Worm (Caenorhabditis elegans) whole organism, late embryonic: ENCODE results near the gene cpg-2.

Source experiments
- C08G9.2 ChIP-seq: sonication (generic microtip); optimal IDR thresholded peaks from 2 replicates; lab custom pipeline; 2016; ENCODE audit warnings: mild to moderate bottlenecking, missing genetic modification characterization, moderate library complexity, missing compliant biosample characterization
- Y22D7AL.16 ChIP-seq: sonication (generic microtip); optimal IDR thresholded peaks from 2 replicates; lab custom pipeline; 2016; ENCODE audit warnings: missing genetic modification characterization, missing compliant biosample characterization
- ceh-18 ChIP-seq: sonication (generic microtip); optimal IDR thresholded peaks from 2 replicates; lab custom pipeline; 2016; ENCODE audit warnings: missing genetic modification characterization, missing compliant biosample characterization
- ceh-19 ChIP-seq: fragments of 200-800 bp; sonication (Bioruptor generic); optimal IDR thresholded peaks from 2 replicates; lab custom pipeline; 2018; ENCODE audit warnings: mild to moderate bottlenecking, missing genetic modification characterization, missing compliant biosample characterization
- ceh-2 ChIP-seq: sonication (generic microtip); optimal IDR thresholded peaks from 2 replicates; lab custom pipeline; 2016; ENCODE audit warnings: missing genotype, missing genetic modification characterization, missing compliant biosample characterization
- ceh-22 ChIP-seq: sonication (generic microtip); optimal IDR thresholded peaks from 2 replicates; lab custom pipeline; 2017; ENCODE audit warnings: missing biosample characterization, missing genetic modification characterization
- ceh-24 ChIP-seq: sonication (generic microtip); optimal IDR thresholded peaks from 2 replicates; lab custom pipeline; 2016; ENCODE audit warnings: mild to moderate bottlenecking, missing genetic modification characterization, missing compliant biosample characterization
- ceh-30 ChIP-seq: fragments of 150-350 bp; optimal IDR thresholded peaks from 2 replicates; lab custom pipeline; 2014; ENCODE audit warnings: missing biosample characterization, missing genetic modification characterization
- ceh-34 ChIP-seq: sonication (generic microtip); optimal IDR thresholded peaks from 2 replicates; lab custom pipeline; 2016; ENCODE audit warnings: mild to moderate bottlenecking, missing genetic modification characterization, missing compliant biosample characterization
- ceh-48 ChIP-seq: sonication (generic microtip); optimal IDR thresholded peaks from 2 replicates; lab custom pipeline; 2016; ENCODE audit warnings: missing genetic modification characterization, inconsistent platforms, missing compliant biosample characterization
- ceh-6 ChIP-seq: fragments of 200-800 bp; sonication (Bioruptor generic); optimal IDR thresholded peaks from 2 replicates; lab custom pipeline; 2018; ENCODE audit warnings: mild to moderate bottlenecking, missing genetic modification characterization, missing compliant biosample characterization
- dmd-4 ChIP-seq: sonication (generic microtip); optimal IDR thresholded peaks from 2 replicates; lab custom pipeline; 2016; ENCODE audit warnings: borderline replicate concordance, missing genetic modification characterization, missing compliant biosample characterization
- elt-2 ChIP-seq: sonication (generic microtip); optimal IDR thresholded peaks from 2 replicates; lab custom pipeline; 2016; ENCODE audit warnings: missing genetic modification reagents, missing genetic modification characterization, missing compliant biosample characterization
- eyg-1 ChIP-seq: sonication (generic microtip); optimal IDR thresholded peaks from 2 replicates; lab custom pipeline; 2016; ENCODE audit warnings: missing genotype, missing genetic modification characterization, missing compliant biosample characterization
- fkh-6 ChIP-seq: sonication (generic microtip); optimal IDR thresholded peaks from 2 replicates; lab custom pipeline; 2016; ENCODE audit warnings: missing genetic modification characterization, missing compliant biosample characterization
- hlh-30 ChIP-seq: sonication (generic microtip); optimal IDR thresholded peaks from 2 replicates; lab custom pipeline; 2017; ENCODE audit warnings: antibody characterized with exemption, missing genetic modification characterization, missing compliant biosample characterization; ENCODE audit not compliant: insufficient read depth
- hlh-6 ChIP-seq: sonication (generic microtip); optimal IDR thresholded peaks from 2 replicates; lab custom pipeline; 2016; ENCODE audit warnings: missing genotype, missing genetic modification characterization, missing compliant biosample characterization
- lim-6 ChIP-seq: sonication (generic microtip); optimal IDR thresholded peaks from 2 replicates; lab custom pipeline; 2016; ENCODE audit warnings: missing genetic modification characterization, missing compliant biosample characterization
- madf-2 ChIP-seq: sonication (generic microtip); optimal IDR thresholded peaks from 2 replicates; lab custom pipeline; 2017; ENCODE audit warnings: missing genetic modification characterization, missing compliant biosample characterization
- nhr-11 ChIP-seq: fragments of 150-350 bp; optimal IDR thresholded peaks from 2 replicates; lab custom pipeline; 2014; ENCODE audit warnings: missing biosample characterization, missing genetic modification characterization
- npax-4 ChIP-seq: sonication (generic microtip); optimal IDR thresholded peaks from 2 replicates; lab custom pipeline; 2016; ENCODE audit warnings: missing genetic modification characterization, missing compliant biosample characterization
- odd-2 ChIP-seq: sonication (generic microtip); optimal IDR thresholded peaks from 2 replicates; lab custom pipeline; 2017; ENCODE audit warnings: antibody characterized with exemption, mild to moderate bottlenecking, missing genetic modification characterization, missing compliant biosample characterization
- pat-9 ChIP-seq: fragments of 200-800 bp; sonication (Bioruptor generic); optimal IDR thresholded peaks from 2 replicates; lab custom pipeline; 2018; ENCODE audit warnings: mild to moderate bottlenecking, missing genetic modification characterization, moderate library complexity, missing compliant biosample characterization
- pax-1 ChIP-seq: fragments of 150-350 bp; optimal IDR thresholded peaks from 2 replicates; lab custom pipeline; 2014; ENCODE audit warnings: missing biosample characterization, missing genetic modification characterization
- pha-2 ChIP-seq: sonication (generic microtip); optimal IDR thresholded peaks from 2 replicates; lab custom pipeline; 2017; ENCODE audit warnings: mild to moderate bottlenecking, missing genetic modification characterization, missing compliant biosample characterization
- sox-2 ChIP-seq: fragments of 200-800 bp; sonication (Bioruptor generic); IDR thresholded peaks from 2 replicates; pipeline ENCODE4 v1.3.6; 2022; ENCODE audit warnings: missing genetic modification reagents, missing genetic modification characterization, missing compliant biosample characterization
- sox-4 ChIP-seq: sonication (generic microtip); optimal IDR thresholded peaks from 2 replicates; lab custom pipeline; 2017; ENCODE audit warnings: mild to moderate bottlenecking, missing genetic modification characterization, inconsistent platforms, missing compliant biosample characterization
- tbx-7 ChIP-seq: sonication (generic microtip); optimal IDR thresholded peaks from 2 replicates; lab custom pipeline; 2016; ENCODE audit warnings: missing genotype, missing genetic modification characterization, missing compliant biosample characterization
- ttx-3 ChIP-seq: sonication (generic microtip); optimal IDR thresholded peaks from 2 replicates; lab custom pipeline; 2016; ENCODE audit warnings: missing genetic modification reagents, missing genetic modification characterization, missing compliant biosample characterization
- unc-3 ChIP-seq, 2 experiments: fragments of 200-800 bp in 1 of 2; sonication (Bioruptor generic) in 1 of 2; sonication (generic microtip) in 1 of 2; conservative IDR thresholded peaks in 1 of 2; optimal IDR thresholded peaks in 1 of 2; 2 replicates each; pipeline versions ENCODE4 v1.3.6 to Lab custom; 2016 to 2022; ENCODE audit warnings: missing compliant biosample characterization in 2 of 2, missing genetic modification characterization in 2 of 2, missing genetic modification reagents in 1 of 2
- unc-55 ChIP-seq: sonication (generic microtip); optimal IDR thresholded peaks from 2 replicates; lab custom pipeline; 2017; ENCODE audit warnings: missing biosample characterization, missing genetic modification reagents, missing genetic modification characterization

Gene cpg-2

ce11 chrIII:7087180-7087579 is 16.6 kb downstream of the cpg-2 start:
- TF ChIP-seq unc-55 (GFP tag; lab: Kevin White, UChicago) (no peak), unc-3 (GFP tag; conservative IDR thresholded peaks at IDR 0.05; lab: Robert Waterston, UW) (no peak), unc-3 (tag; optimal IDR thresholded peaks at IDR 0.05; lab: Kevin White, UChicago) (no peak)

DNA sequence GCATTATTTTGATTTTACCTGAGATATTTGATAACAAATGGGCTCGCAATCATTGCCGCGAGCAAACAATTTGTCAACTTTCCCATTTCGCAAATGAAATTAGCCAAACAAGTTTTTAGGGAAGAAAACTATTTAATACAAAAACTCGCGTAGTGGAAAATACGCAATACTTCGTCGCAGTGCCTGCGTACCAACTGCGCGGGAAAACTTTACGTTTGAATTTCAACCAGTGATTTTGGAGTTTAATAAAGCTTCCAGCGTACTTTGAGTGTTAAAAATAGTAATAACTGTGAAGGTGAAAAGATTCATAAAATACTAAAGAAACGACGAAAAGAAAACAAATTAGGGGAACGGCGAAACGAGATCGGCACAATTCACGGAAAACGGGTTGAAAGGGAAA is 18.9 kb downstream of the cpg-2 start, which contains the start of gene tofu-7:
TSS of gene tofu-7 (minus strand) at position 111 of the 400 bp plus-strand sequence.
- TF ChIP-seq sox-2 (GFP tag; lab: Robert Waterston, UW): no peak
- no peak for TF ChIP-seq ceh-18 (tag; lab: Kevin White, UChicago)
- TF ChIP-seq pax-1: no peak
- no peak for TF ChIP-seq pha-2
- TF ChIP-seq ceh-48: no peak
- no peak for TF ChIP-seq npax-4 (tag; lab: Kevin White, UChicago)
- no peak for TF ChIP-seq ceh-6 (GFP tag; lab: Kevin White, UChicago)
- no peak for TF ChIP-seq odd-2 (tag; lab: Kevin White, UChicago)
- TF ChIP-seq ceh-30 (tag; lab: Kevin White, UChicago): no peak
- TF ChIP-seq Y22D7AL.16: no peak
- no peak for TF ChIP-seq nhr-11 (tag; lab: Kevin White, UChicago)
- no peak for TF ChIP-seq ceh-2
- TF ChIP-seq C08G9.2 (tag; lab: Kevin White, UChicago): no peak

ce11 chrIII:7083106-7083505 is 20.7 kb downstream of the cpg-2 start:
- no peak for TF ChIP-seq dmd-4 (tag; lab: Kevin White, UChicago)
- no peak for TF ChIP-seq ttx-3 (tag; lab: Kevin White, UChicago)
- TF ChIP-seq, all 69 proteins: peak for 0

DNA sequence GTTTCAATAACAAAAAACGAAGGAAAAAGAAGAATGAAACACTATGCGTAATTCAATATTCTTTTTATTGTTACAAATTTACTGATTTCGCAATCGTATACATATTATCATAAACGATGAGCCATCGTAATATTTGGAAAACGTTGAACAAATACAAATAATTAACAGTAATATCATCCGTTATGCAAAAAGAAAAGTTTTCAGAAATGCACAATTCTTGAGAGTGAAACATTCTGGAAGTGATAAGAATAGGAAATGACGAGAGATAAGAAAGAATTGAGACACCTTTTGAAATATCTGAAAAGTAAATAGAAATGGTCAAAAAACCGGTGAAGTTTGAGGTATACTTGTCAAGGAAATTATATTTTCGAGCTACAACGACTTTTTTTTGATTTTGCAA is 22.3 kb downstream of the cpg-2 start:
- TF ChIP-seq ceh-30 (tag; lab: Kevin White, UChicago): no peak
- TF ChIP-seq pat-9 (tag; lab: Kevin White, UChicago): no peak
- TF ChIP-seq elt-2 (tag; lab: Kevin White, UChicago): peak; percentile 24

DNA sequence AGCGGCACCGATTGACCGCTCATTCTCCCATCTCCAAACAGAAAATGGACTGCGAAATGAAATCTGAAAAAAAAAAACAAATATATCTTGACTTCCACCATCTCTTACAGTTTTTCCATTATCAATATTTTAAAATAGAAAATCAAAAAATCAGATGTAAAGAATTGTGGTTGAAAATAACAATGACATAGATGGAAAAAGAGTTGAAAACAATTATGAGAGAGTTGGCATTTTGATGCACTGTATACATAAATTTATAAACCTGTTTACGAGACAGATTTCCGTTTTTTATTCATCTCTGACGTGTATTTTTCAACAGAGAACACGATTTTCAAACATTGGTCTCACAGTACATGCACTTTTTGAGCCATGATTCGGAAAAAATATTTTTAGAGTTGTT is 23.1 kb downstream of the cpg-2 start, which contains the start of gene ZK418.7:
TSS of gene ZK418.7 (minus strand) at position 101 of the 400 bp plus-strand sequence.
- TF ChIP-seq madf-2 (tag; lab: Kevin White, UChicago): no peak
- no peak for TF ChIP-seq fkh-6 (tag; lab: Kevin White, UChicago)
- TF ChIP-seq ceh-19 (GFP tag; lab: Kevin White, UChicago): no peak
- TF ChIP-seq unc-55 (GFP tag; lab: Kevin White, UChicago): no peak
- no peak for TF ChIP-seq pax-1
- no peak for TF ChIP-seq ceh-34 (tag; lab: Kevin White, UChicago)
- TF ChIP-seq eyg-1 (tag; lab: Kevin White, UChicago): no peak
- TF ChIP-seq hlh-30 (tag; lab: Kevin White, UChicago): no peak

ce11 chrIII:7078737-7079136 is 25.1 kb downstream of the cpg-2 start, which contains the start of gene ZK418.6:
ZK418.6 (minus strand) TSS chrIII:7078837.
- TF ChIP-seq elt-2 (tag; lab: Kevin White, UChicago): no peak
- no peak for TF ChIP-seq hlh-6
- TF ChIP-seq ceh-24: no peak
- TF ChIP-seq tbx-7: no peak
- TF ChIP-seq ceh-48: no peak
- TF ChIP-seq sox-4: no peak
- TF ChIP-seq ceh-18 (tag; lab: Kevin White, UChicago): no peak
- TF ChIP-seq ceh-22 (tag; lab: Kevin White, UChicago): no peak
- TF ChIP-seq madf-2 (tag; lab: Kevin White, UChicago): no peak
- TF ChIP-seq lim-6 (tag; lab: Kevin White, UChicago): no peak
- no peak for TF ChIP-seq pha-2
- TF ChIP-seq, all 69 proteins: peak for 0
